Worm (Caenorhabditis elegans): Measurements from ENCODE around the gene F13C5.3.

F13C5.3 gene

ce11 chrX:629134-629533, 29.8 kb upstream of the F13C5.3 start, which contains the start of gene M6.4:
Gene M6.4, plus strand, starts transcription at chrX:629188.
- TF ChIP-seq ama-1 (optimal IDR thresholded peaks at IDR 0.05), result no peak
- TF ChIP-seq ceh-24 (tag; optimal IDR thresholded peaks at IDR 0.05), result no peak
- TF ChIP-seq unc-55 (GFP tag; optimal IDR thresholded peaks at IDR 0.05), result no peak
- TF ChIP-seq tbx-2 (tag; optimal IDR thresholded peaks at IDR 0.05), result no peak
- TF ChIP-seq nhr-232 (tag; optimal IDR thresholded peaks at IDR 0.05), result no peak
- no peak for TF ChIP-seq hlh-15 (tag; optimal IDR thresholded peaks at IDR 0.05)

ce11 chrX:621688-622087, 22.3 kb upstream of the F13C5.3 start:
- TF ChIP-seq dve-1 (tag; optimal IDR thresholded peaks at IDR 0.05), result no peak
- TF ChIP-seq ceh-31 (tag; optimal IDR thresholded peaks at IDR 0.05), result no peak
- no peak for TF ChIP-seq sox-4 (tag; optimal IDR thresholded peaks at IDR 0.05)
- TF ChIP-seq pha-2 (tag; optimal IDR thresholded peaks at IDR 0.05), result no peak
- TF ChIP-seq elt-4 (tag; optimal IDR thresholded peaks at IDR 0.05), result no peak
- TF ChIP-seq unc-42 (tag; optimal IDR thresholded peaks at IDR 0.05), result no peak
- TF ChIP-seq ceh-14 (tag; optimal IDR thresholded peaks at IDR 0.05), result no peak
- TF ChIP-seq pax-1 (tag; optimal IDR thresholded peaks at IDR 0.05), result no peak

ce11 chrX:621190-621589, 21.8 kb upstream of the F13C5.3 start, which contains the start of gene unc-96:
Gene unc-96, minus strand, starts transcription at chrX:621290.
- TF ChIP-seq lim-6 (tag; optimal IDR thresholded peaks at IDR 0.05) (no peak), nhr-11 (tag; optimal IDR thresholded peaks at IDR 0.05) (no peak)

DNA sequence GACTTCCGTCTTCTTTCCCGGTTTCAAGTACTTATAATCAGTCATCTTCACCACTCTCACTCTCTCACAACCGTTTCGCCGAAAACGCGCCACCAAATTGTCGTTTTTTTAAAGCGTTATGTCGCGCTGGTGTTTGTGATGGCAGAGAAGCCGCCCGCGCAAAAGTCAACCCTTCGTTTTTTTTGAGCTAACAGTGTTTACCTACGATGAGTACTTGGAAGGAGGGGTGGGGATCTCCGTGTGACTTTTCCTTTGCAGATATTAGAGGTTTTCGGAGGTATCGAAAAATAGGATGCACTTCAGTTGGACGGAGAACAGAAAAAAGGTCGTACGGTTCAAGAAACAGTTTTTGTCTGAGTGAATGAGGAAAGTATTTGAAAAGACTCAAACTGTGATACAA, 18.4 kb upstream of the F13C5.3 start:
- TF ChIP-seq ceh-19 (GFP tag; optimal IDR thresholded peaks at IDR 0.05) (no peak), K02D7.2 (tag; optimal IDR thresholded peaks at IDR 0.05) (no peak), fax-1 (tag; optimal IDR thresholded peaks at IDR 0.05) (no peak), ref-2 (tag; optimal IDR thresholded peaks at IDR 0.05) (no peak), pros-1 (tag; optimal IDR thresholded peaks at IDR 0.05) (no peak), pqm-1 (tag; optimal IDR thresholded peaks at IDR 0.05) (no peak), ceh-48 (tag; optimal IDR thresholded peaks at IDR 0.05) (no peak), elt-2 (tag; optimal IDR thresholded peaks at IDR 0.05) (no peak), che-1 (tag; optimal IDR thresholded peaks at IDR 0.05) (no peak), C08G9.2 (tag; optimal IDR thresholded peaks at IDR 0.05) (no peak), dmd-4 (tag; optimal IDR thresholded peaks at IDR 0.05; ENCODE audit: borderline replicate concordance) (no peak)

DNA sequence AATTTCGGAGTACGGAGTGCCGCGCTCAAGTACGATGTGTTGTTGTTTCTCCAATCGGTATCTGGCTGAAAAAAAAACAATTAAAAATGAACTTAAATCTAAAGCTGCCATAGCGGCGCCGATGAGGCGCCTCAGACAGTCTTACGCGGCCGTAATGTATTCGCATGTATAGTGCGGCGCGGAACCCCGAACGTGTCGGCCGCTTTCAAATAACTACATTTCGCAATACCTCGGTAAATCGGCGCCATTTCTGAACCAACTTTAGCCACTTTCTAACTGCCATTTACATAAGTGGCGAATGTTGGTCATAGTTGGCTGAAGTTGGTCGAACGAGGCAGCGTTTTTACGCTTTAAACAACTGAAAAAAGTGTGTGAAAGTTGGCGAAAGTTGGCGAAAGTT, 13.4 kb upstream of the F13C5.3 start:
- TF ChIP-seq K09A11.1 (tag; optimal IDR thresholded peaks at IDR 0.05; ENCODE audit: insufficient read depth) (no peak), fax-1 (tag; optimal IDR thresholded peaks at IDR 0.05) (no peak), pag-3 (tag; optimal IDR thresholded peaks at IDR 0.05; ENCODE audit: borderline replicate concordance) (no peak), sdc-2 (tag; optimal IDR thresholded peaks at IDR 0.05) (no peak), rnt-1 (tag; optimal IDR thresholded peaks at IDR 0.05) (no peak), hlh-13 (GFP tag; optimal IDR thresholded peaks at IDR 0.05) (no peak), ceh-9 (tag; optimal IDR thresholded peaks at IDR 0.05) (no peak), tbx-2 (tag; optimal IDR thresholded peaks at IDR 0.05) (no peak), che-1 (tag; optimal IDR thresholded peaks at IDR 0.05) (no peak), syd-9 (tag; optimal IDR thresholded peaks at IDR 0.05) (no peak), ttx-3 (tag; optimal IDR thresholded peaks at IDR 0.05) (no peak), ceh-31 (tag; optimal IDR thresholded peaks at IDR 0.05) (no peak), elt-4 (tag; optimal IDR thresholded peaks at IDR 0.05) (no peak), ceh-19 (GFP tag; optimal IDR thresholded peaks at IDR 0.05) (no peak), zip-5 (tag; optimal IDR thresholded peaks at IDR 0.05) (no peak), ets-4 (tag; optimal IDR thresholded peaks at IDR 0.05) (no peak), ceh-30 (tag; optimal IDR thresholded peaks at IDR 0.05) (no peak), gmeb-2 (tag; optimal IDR thresholded peaks at IDR 0.05) (no peak), dve-1 (tag; optimal IDR thresholded peaks at IDR 0.05) (no peak), sox-4 (tag; optimal IDR thresholded peaks at IDR 0.05) (no peak)

Measured in whole organism, late embryonic.